Worm (Caenorhabditis elegans): ENCODE measurements around the gene Y51A2B.16.

- TF ChIP-seq nhr-11 (tag; optimal IDR thresholded peaks at IDR 0.05) (no peak), ceh-48 (tag; optimal IDR thresholded peaks at IDR 0.05) (no peak), pqm-1 (tag; optimal IDR thresholded peaks at IDR 0.05) (no peak), npax-4 (tag; optimal IDR thresholded peaks at IDR 0.05) (no peak), elt-2 (tag; optimal IDR thresholded peaks at IDR 0.05) (no peak), pag-3 (tag; optimal IDR thresholded peaks at IDR 0.05; ENCODE audit: borderline replicate concordance) (no peak), Y22D7AL.16 (tag; optimal IDR thresholded peaks at IDR 0.05) (no peak), pros-1 (tag; optimal IDR thresholded peaks at IDR 0.05) (no peak), tbx-7 (tag; optimal IDR thresholded peaks at IDR 0.05) (no peak), lim-6 (tag; optimal IDR thresholded peaks at IDR 0.05) (no peak), tbx-2 (tag; optimal IDR thresholded peaks at IDR 0.05) (no peak), hlh-8 (tag; optimal IDR thresholded peaks at IDR 0.05) (no peak), ama-1 (optimal IDR thresholded peaks at IDR 0.05) (no peak), eyg-1 (tag; optimal IDR thresholded peaks at IDR 0.05) (no peak)
These were observed 23.5 kb downstream of the Y51A2B.16 start, which contains the start of gene Y51A2B.2 for ce11 chrV:18374194-18374593.
